Fruit fly (Drosophila melanogaster): ENCODE measurements around the gene CG12746.

The CG12746 gene

DNA sequence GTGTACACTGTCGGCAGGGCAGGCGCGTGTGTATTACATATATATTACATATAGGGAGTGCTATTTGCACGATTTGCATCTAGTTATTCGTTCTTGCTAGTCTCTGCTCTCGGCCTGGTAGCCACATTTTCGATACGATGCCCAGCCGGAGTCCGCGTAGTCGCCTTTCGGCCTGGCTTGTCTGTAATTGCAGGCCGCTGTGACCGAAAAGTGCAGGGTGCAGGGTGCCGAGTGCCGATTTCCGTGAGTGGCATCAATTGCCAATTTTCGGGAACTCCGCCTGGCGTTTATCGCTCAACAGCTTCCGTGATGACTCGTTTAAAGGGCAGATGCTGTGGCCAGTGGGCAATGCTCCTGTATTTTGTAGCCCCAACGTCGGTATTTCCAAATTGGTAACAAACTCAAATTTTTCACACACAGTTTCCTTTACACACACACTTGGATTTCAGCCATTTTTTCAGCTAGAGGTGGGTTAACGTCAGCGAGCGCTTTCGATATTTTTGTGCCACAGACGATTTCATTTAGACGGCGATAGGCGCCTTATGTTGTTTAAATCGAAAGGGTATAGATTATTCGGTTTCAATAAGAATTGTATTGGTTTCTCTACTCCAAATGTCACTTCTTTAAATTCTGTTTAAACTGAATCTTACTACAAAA lies 23.3 kb downstream of the CG12746 start, which contains the start of gene CG2926 (continued):
- TF ChIP-seq NC2α (GFP tag; optimal IDR thresholded peaks at IDR 0.05), result no peak
- TF ChIP-seq CG32767 (GFP tag; IDR thresholded peaks at IDR 0.05), result peak; percentile 57; the same call in 1 of the 2 replicates
- 0 out of 2 replicates have a peak, but pooled peaks have one; percentile 15 for TF ChIP-seq crol (GFP tag; IDR thresholded peaks at IDR 0.05)
- TF ChIP-seq CG11085 (GFP tag; IDR thresholded peaks at IDR 0.05), result peak; percentile 30; the same call in 1 of the 2 replicates
- TF ChIP-seq bigmax (GFP tag; optimal IDR thresholded peaks at IDR 0.05), result no peak
- peak; percentile 34 for TF ChIP-seq NC2β (GFP tag; optimal IDR thresholded peaks at IDR 0.05)
- no peak for TF ChIP-seq CG2678 (tag; optimal IDR thresholded peaks at IDR 0.05)
- TF ChIP-seq CG16813 (GFP tag; IDR thresholded peaks at IDR 0.05; ENCODE audit: partially characterized antibody), result peak; percentile 88
- TF ChIP-seq hth (optimal IDR thresholded peaks at IDR 0.05), result no peak
- TF ChIP-seq klu (GFP tag; IDR thresholded peaks at IDR 0.05), result no peak
- TF ChIP-seq CTCF (GFP tag; optimal IDR thresholded peaks at IDR 0.05), result no peak
- TF ChIP-seq bbx (GFP tag; IDR thresholded peaks at IDR 0.05; ENCODE audit: partially characterized antibody), result peak; percentile 93
- no peak for TF ChIP-seq peb (GFP tag; IDR thresholded peaks at IDR 0.05)
- TF ChIP-seq vfl (GFP tag; optimal IDR thresholded peaks at IDR 0.05), result peak; percentile 38
- TF ChIP-seq CG6689 (GFP tag; IDR thresholded peaks at IDR 0.05), result no peak
- TF ChIP-seq ap (GFP tag; IDR thresholded peaks at IDR 0.05), result no peak
- peak; percentile 40 for TF ChIP-seq fu2 (GFP tag; optimal IDR thresholded peaks at IDR 0.05)
- TF ChIP-seq CG34376 (GFP tag; optimal IDR thresholded peaks at IDR 0.05), result peak; percentile 15
- no peak for TF ChIP-seq CkIIα-i1 (GFP tag; IDR thresholded peaks at IDR 0.05)
- no peak for TF ChIP-seq esg (GFP tag; conservative IDR thresholded peaks at IDR 0.05)
- no peak for TF ChIP-seq grn (GFP tag; optimal IDR thresholded peaks at IDR 0.05)
- peak; percentile 68 for TF ChIP-seq CG14710 (tag; optimal IDR thresholded peaks at IDR 0.05)
- TF ChIP-seq sisA (GFP tag; IDR thresholded peaks at IDR 0.05), result no peak
- TF ChIP-seq CG17612 (GFP tag; IDR thresholded peaks at IDR 0.05), result no peak
- peak; percentile 81 for TF ChIP-seq CG30020 (tag; optimal IDR thresholded peaks at IDR 0.05)
- peak; percentile 29 for TF ChIP-seq CHES-1-like (GFP tag; optimal IDR thresholded peaks at IDR 0.05)
- no peak for TF ChIP-seq otp (GFP tag; IDR thresholded peaks at IDR 0.05)
- no peak for TF ChIP-seq CG15073 (GFP tag; optimal IDR thresholded peaks at IDR 0.05)
- TF ChIP-seq gsb (GFP tag; IDR thresholded peaks at IDR 0.05), result 0 out of 2 replicates have a peak, but pooled peaks have one; percentile 5
- no peak for TF ChIP-seq Dip2 (GFP tag; IDR thresholded peaks at IDR 0.05)
- TF ChIP-seq rib (GFP tag; IDR thresholded peaks at IDR 0.05), result peak; percentile 57
- TF ChIP-seq zfh2 (GFP tag; optimal IDR thresholded peaks at IDR 0.05), result peak; percentile 44
- no peak for TF ChIP-seq CG10462 (GFP tag; optimal IDR thresholded peaks at IDR 0.05)
- no peak for TF ChIP-seq yki (optimal IDR thresholded peaks at IDR 0.05)
- TF ChIP-seq Sry-β (GFP tag; optimal IDR thresholded peaks at IDR 0.05), result no peak
- no peak for TF ChIP-seq CG33557 (GFP tag; optimal IDR thresholded peaks at IDR 0.05)
- TF ChIP-seq gcm2 (GFP tag; optimal IDR thresholded peaks at IDR 0.05), result no peak
- no peak for TF ChIP-seq CG6813 (GFP tag; optimal IDR thresholded peaks at IDR 0.05)
- TF ChIP-seq Doc3 (GFP tag; IDR thresholded peaks at IDR 0.05; ENCODE audit: partially characterized antibody), result peak; percentile 74; the same call in 2 of the 3 replicates
- TF ChIP-seq dm (GFP tag; optimal IDR thresholded peaks at IDR 0.05), result peak; percentile 51
- peak; percentile 62 for TF ChIP-seq CG12659 (GFP tag; optimal IDR thresholded peaks at IDR 0.05)
- peak; percentile 51 for TF ChIP-seq Ptx1 (GFP tag; IDR thresholded peaks at IDR 0.05)
- no peak for TF ChIP-seq dan (GFP tag; IDR thresholded peaks at IDR 0.05)
- peak; percentile 72 for TF ChIP-seq slbo (GFP tag; IDR thresholded peaks at IDR 0.05)
- TF ChIP-seq ato (GFP tag; IDR thresholded peaks at IDR 0.05; ENCODE audit: partially characterized antibody), result peak; percentile 91
- no peak for TF ChIP-seq org-1 (GFP tag; optimal IDR thresholded peaks at IDR 0.05)
- no peak for TF ChIP-seq CG17328 (GFP tag; IDR thresholded peaks at IDR 0.05)
- TF ChIP-seq chm (GFP tag; IDR thresholded peaks at IDR 0.05), result peak; percentile 55
- TF ChIP-seq CG2889 (GFP tag; IDR thresholded peaks at IDR 0.05), result no peak
- TF ChIP-seq HmgD (GFP tag; optimal IDR thresholded peaks at IDR 0.05), result peak; percentile 41
- peak; percentile 58; the same call in 2 of the 3 replicates for TF ChIP-seq CG11456 (GFP tag; IDR thresholded peaks at IDR 0.05)
- TF ChIP-seq CG15601 (tag; optimal IDR thresholded peaks at IDR 0.05), result no peak

Measured in whole organism, embryonic.